Fruit fly (Drosophila melanogaster) whole organism, embryonic: ENCODE results near the gene CG32425.

Experiments
- ATbp ChIP-seq: fragments of 200-800 bp; sonication (Bioruptor generic); optimal IDR thresholded peaks from 2 replicates; lab custom pipeline; 2017; ENCODE audit warnings: missing biosample characterization, mild to moderate bottlenecking, missing genetic modification characterization, missing genetic modification reagents
- Asciz ChIP-seq: fragments of 200-800 bp; sonication (Bioruptor generic); optimal IDR thresholded peaks from 2 replicates; lab custom pipeline; 2017; ENCODE audit warnings: missing biosample characterization, mild to moderate bottlenecking, missing genetic modification characterization, missing genetic modification reagents
- CG10267 ChIP-seq: fragments of 200-800 bp; sonication (Bioruptor generic); optimal IDR thresholded peaks from 2 replicates; lab custom pipeline; 2018; ENCODE audit warnings: missing biosample characterization, mild to moderate bottlenecking, missing genetic modification characterization, moderate library complexity
- CG10959 ChIP-seq: fragments of 200-800 bp; sonication (Bioruptor generic); IDR thresholded peaks from 2 replicates; pipeline ENCODE4 v1.3.6; 2022; ENCODE audit warnings: missing biosample characterization, missing genetic modification characterization
- CG11504 ChIP-seq: fragments of 200-800 bp; sonication (Bioruptor generic); optimal IDR thresholded peaks from 3 replicates; lab custom pipeline; 2019; ENCODE audit warnings: missing biosample characterization, mild to moderate bottlenecking, missing genetic modification characterization, moderate library complexity
- CG11696 ChIP-seq: fragments of 200-800 bp; sonication (Bioruptor generic); IDR thresholded peaks from 2 replicates; pipeline ENCODE4 v1.3.6; 2022; ENCODE audit warnings: missing biosample characterization, missing genetic modification characterization
- CG12104 ChIP-seq: fragments of 200-800 bp; sonication (Bioruptor generic); optimal IDR thresholded peaks from 3 replicates; lab custom pipeline; 2016; ENCODE audit warnings: missing biosample characterization, missing genetic modification characterization
- CG14965 ChIP-seq: fragments of 200-800 bp; sonication (Bioruptor generic); optimal IDR thresholded peaks from 2 replicates; lab custom pipeline; 2016; ENCODE audit warnings: missing biosample characterization, missing genetic modification characterization, borderline replicate concordance
- CG15269 ChIP-seq: fragments of 200-800 bp; sonication (Bioruptor generic); optimal IDR thresholded peaks from 2 replicates; lab custom pipeline; 2018; ENCODE audit warnings: missing biosample characterization, mild to moderate bottlenecking, missing genetic modification characterization, moderate library complexity
- CG15479 ChIP-seq: fragments of 200-800 bp; sonication (Bioruptor generic); optimal IDR thresholded peaks from 3 replicates; lab custom pipeline; 2019; ENCODE audit warnings: missing biosample characterization, mild to moderate bottlenecking, missing genetic modification characterization, moderate library complexity
- CG15514 ChIP-seq: fragments of 200-800 bp; sonication (Bioruptor generic); optimal IDR thresholded peaks from 3 replicates; lab custom pipeline; 2017; ENCODE audit warnings: missing biosample characterization, missing genetic modification characterization, mild to moderate bottlenecking, moderate library complexity, missing genetic modification reagents
- CG17829 ChIP-seq: fragments of 200-800 bp; optimal IDR thresholded peaks from 2 replicates; lab custom pipeline; 2019; ENCODE audit warnings: missing biosample characterization, mild to moderate bottlenecking, missing genetic modification characterization, moderate library complexity
- CG18011 ChIP-seq: fragments of 200-800 bp; sonication (Bioruptor generic); optimal IDR thresholded peaks from 2 replicates; lab custom pipeline; 2017; ENCODE audit warnings: missing biosample characterization, missing genetic modification characterization, mild to moderate bottlenecking, moderate library complexity, missing genotype
- CG5245 ChIP-seq: fragments of 200-800 bp; sonication (Bioruptor generic); optimal IDR thresholded peaks from 3 replicates; lab custom pipeline; 2016; ENCODE audit warnings: missing biosample characterization, missing genetic modification characterization
- CG6689 ChIP-seq: fragments of 200-800 bp; sonication (Bioruptor generic); IDR thresholded peaks from 2 replicates; pipeline ENCODE4 v1.3.6; 2022; ENCODE audit warnings: missing biosample characterization, missing genetic modification characterization
- CG7372 ChIP-seq: fragments of 200-800 bp; sonication (Bioruptor generic); IDR thresholded peaks from 2 replicates; pipeline ENCODE4 v1.3.6; 2022; ENCODE audit warnings: missing biosample characterization, missing genetic modification characterization
- CG8359 ChIP-seq: fragments of 200-800 bp; sonication (Bioruptor generic); optimal IDR thresholded peaks from 2 replicates; lab custom pipeline; 2017; ENCODE audit warnings: missing biosample characterization, mild to moderate bottlenecking, missing genetic modification characterization, borderline replicate concordance
- CG9932 ChIP-seq: fragments of 200-800 bp; sonication (Bioruptor generic); IDR thresholded peaks from 2 replicates; pipeline ENCODE4 v1.3.6; 2022; ENCODE audit warnings: missing biosample characterization, missing genetic modification characterization
- Dll ChIP-seq: fragments of 200-800 bp; sonication (Bioruptor generic); IDR thresholded peaks from 4 replicates; pipeline ENCODE4 v1.3.6; 2022; ENCODE audit warnings: missing biosample characterization, missing genetic modification characterization; ENCODE audit not compliant: partially characterized antibody
- E2f1 ChIP-seq: fragments of 200-800 bp; sonication (Bioruptor generic); IDR thresholded peaks from 2 replicates; pipeline ENCODE4 v1.3.6; 2022; ENCODE audit warnings: missing biosample characterization, missing genetic modification characterization
- GATAe ChIP-seq: fragments of 200-800 bp; sonication (Bioruptor generic); conservative IDR thresholded peaks from 2 replicates; pipeline ENCODE4 v1.3.6; 2022; ENCODE audit warnings: missing biosample characterization, missing genetic modification characterization
- MTF-1 ChIP-seq: fragments of 200-800 bp; sonication (Bioruptor generic); optimal IDR thresholded peaks from 2 replicates; lab custom pipeline; 2018; ENCODE audit warnings: missing biosample characterization, mild to moderate bottlenecking, missing genetic modification characterization, borderline replicate concordance
- Neu2 ChIP-seq: fragments of 200-800 bp; sonication (Bioruptor generic); optimal IDR thresholded peaks from 3 replicates; lab custom pipeline; 2016; ENCODE audit warnings: missing biosample characterization, missing genetic modification characterization, borderline replicate concordance
- NfI ChIP-seq: fragments of 200-800 bp; sonication (Bioruptor generic); optimal IDR thresholded peaks from 3 replicates; lab custom pipeline; 2018; ENCODE audit warnings: missing biosample characterization, mild to moderate bottlenecking, missing genetic modification characterization, moderate library complexity
- Oli ChIP-seq: fragments of 200-800 bp; sonication (Bioruptor generic); optimal IDR thresholded peaks from 2 replicates; lab custom pipeline; 2018; ENCODE audit warnings: missing biosample characterization, mild to moderate bottlenecking, missing genetic modification characterization, moderate library complexity
- Sry-δ ChIP-seq: fragments of 200-800 bp; sonication (Bioruptor generic); optimal IDR thresholded peaks from 2 replicates; lab custom pipeline; 2016; ENCODE audit warnings: missing biosample characterization, missing genetic modification characterization
- ac ChIP-seq: fragments of 200-800 bp; sonication (Bioruptor generic); optimal IDR thresholded peaks from 3 replicates; lab custom pipeline; 2017; ENCODE audit warnings: missing biosample characterization, mild to moderate bottlenecking, missing genetic modification characterization
- bab2 ChIP-seq: fragments of 200-800 bp; sonication (Bioruptor generic); optimal IDR thresholded peaks from 2 replicates; lab custom pipeline; 2016; ENCODE audit warnings: missing biosample characterization, missing genetic modification characterization
- bsh ChIP-seq, 2 experiments: fragments of 200-800 bp; sonication (Bioruptor generic); optimal IDR thresholded peaks; 2 replicates each; lab custom pipeline; 2017 to 2018; ENCODE audit warnings: mild to moderate bottlenecking in 2 of 2, missing biosample characterization in 2 of 2, missing genetic modification characterization in 2 of 2, moderate library complexity in 1 of 2
- chinmo ChIP-seq: fragments of 200-800 bp; sonication (Bioruptor generic); IDR thresholded peaks from 4 replicates; pipeline ENCODE4 v1.3.6; 2022; ENCODE audit warnings: missing biosample characterization, missing genetic modification characterization; ENCODE audit not compliant: partially characterized antibody
- crc ChIP-seq: fragments of 200-800 bp; sonication (Bioruptor generic); optimal IDR thresholded peaks from 2 replicates; lab custom pipeline; 2016; ENCODE audit warnings: missing biosample characterization, missing genetic modification characterization
- da ChIP-seq: fragments of 200-800 bp; sonication (Bioruptor generic); optimal IDR thresholded peaks from 2 replicates; lab custom pipeline; 2016; ENCODE audit warnings: missing biosample characterization, missing genetic modification characterization
- eve ChIP-seq, 2 experiments: fragments of >200 bp; optimal IDR thresholded peaks; 2 replicates each; lab custom pipeline; 2017; ENCODE audit warnings: missing biosample characterization in 2 of 2, missing genetic modification characterization in 2 of 2
- eyg ChIP-seq: fragments of 200-800 bp; sonication (Bioruptor generic); optimal IDR thresholded peaks from 3 replicates; lab custom pipeline; 2016; ENCODE audit warnings: missing biosample characterization, missing genetic modification characterization
- fd96Cb ChIP-seq: fragments of 200-800 bp; sonication (Bioruptor generic); optimal IDR thresholded peaks from 2 replicates; lab custom pipeline; 2018; ENCODE audit warnings: missing biosample characterization, mild to moderate bottlenecking, missing genetic modification characterization, moderate library complexity
- ham ChIP-seq: fragments of 200-800 bp; sonication (Bioruptor generic); IDR thresholded peaks from 2 replicates; pipeline ENCODE4 v1.3.6; 2022; ENCODE audit warnings: missing biosample characterization, missing genetic modification characterization
- klu ChIP-seq: fragments of 200-800 bp; sonication (Bioruptor generic); IDR thresholded peaks from 2 replicates; pipeline ENCODE4 v1.3.6; 2022; ENCODE audit warnings: missing biosample characterization, missing genetic modification characterization
- lilli ChIP-seq: fragments of 200-800 bp; sonication (Bioruptor generic); optimal IDR thresholded peaks from 3 replicates; lab custom pipeline; 2016; ENCODE audit warnings: missing biosample characterization, missing genetic modification characterization
- p53 ChIP-seq: fragments of 200-800 bp; sonication (Bioruptor generic); optimal IDR thresholded peaks from 2 replicates; lab custom pipeline; 2016; ENCODE audit warnings: missing biosample characterization, missing genetic modification characterization
- pan ChIP-seq, 4 experiments: fragments of >200 bp in 3 of 4; fragments of 200-800 bp in 1 of 4; sonication (Bioruptor generic) in 1 of 4; optimal IDR thresholded peaks in 3 of 4; IDR thresholded peaks in 1 of 4; 2 replicates each; pipeline versions ENCODE4 v1.3.6 to Lab custom; 2017 to 2022; ENCODE audit warnings: missing biosample characterization in 2 of 4, missing genetic modification characterization in 2 of 4, mixed read lengths in 1 of 4
- prd ChIP-seq, 3 experiments: fragments of >200 bp in 2 of 3; fragments of 200-800 bp in 1 of 3; sonication (Bioruptor generic) in 1 of 3; optimal IDR thresholded peaks in 2 of 3; IDR thresholded peaks in 1 of 3; 2 replicates in 2 of 3; 3 replicates in 1 of 3; pipeline versions ENCODE4 v1.3.6 to Lab custom; 2017 to 2022; ENCODE audit warnings: missing biosample characterization in 1 of 3, missing genetic modification characterization in 1 of 3
- ranshi ChIP-seq: fragments of 200-800 bp; sonication (Bioruptor generic); IDR thresholded peaks from 2 replicates; pipeline ENCODE4 v1.3.6; 2022; ENCODE audit warnings: missing biosample characterization, missing genetic modification characterization
- repo ChIP-seq: fragments of 200-800 bp; sonication (Bioruptor generic); optimal IDR thresholded peaks from 2 replicates; lab custom pipeline; 2016; ENCODE audit warnings: missing biosample characterization, missing genetic modification characterization
- slbo ChIP-seq: fragments of 200-800 bp; sonication (Bioruptor generic); IDR thresholded peaks from 2 replicates; pipeline ENCODE4 v1.3.6; 2022; ENCODE audit warnings: missing biosample characterization, missing genetic modification characterization
- slou ChIP-seq: fragments of 200-800 bp; sonication (Bioruptor generic); optimal IDR thresholded peaks from 3 replicates; lab custom pipeline; 2016; ENCODE audit warnings: missing biosample characterization, missing genetic modification characterization
- zen ChIP-seq: fragments of 200-800 bp; sonication (Bioruptor generic); optimal IDR thresholded peaks from 3 replicates; lab custom pipeline; 2018; ENCODE audit warnings: missing biosample characterization, mild to moderate bottlenecking, missing genetic modification characterization, moderate library complexity
- zf30C ChIP-seq: fragments of 200-800 bp; sonication (Bioruptor generic); optimal IDR thresholded peaks from 3 replicates; lab custom pipeline; 2018; ENCODE audit warnings: missing biosample characterization, mild to moderate bottlenecking, missing genetic modification characterization

The CG32425 gene

dm6 chr3L:20470991-20471498, 26.1 kb upstream of the CG32425 start (continued):
- TF ChIP-seq CG15514 (GFP tag; lab: Kevin White, UChicago) = peak; percentile 38
- peak; percentile 49 for TF ChIP-seq CG12104 (GFP tag; lab: Kevin White, UChicago)
- TF ChIP-seq CG15479 (GFP tag; lab: Kevin White, UChicago) = no peak
- TF ChIP-seq E2f1 = peak; percentile 53; the same call in 1 of the 2 replicates
- peak; percentile 77 for TF ChIP-seq zf30C (GFP tag; lab: Kevin White, UChicago)
- TF ChIP-seq CG6689 (GFP tag; lab: Robert Waterston, UW) = 0 out of 2 replicates have a peak, but pooled peaks have one; percentile 15
- no peak for TF ChIP-seq p53
- no peak for TF ChIP-seq CG9932 (GFP tag; lab: Robert Waterston, UW)
- TF ChIP-seq CG10267 (tag; lab: Kevin White, UChicago) = peak; percentile 30
- no peak for TF ChIP-seq Dll (GFP tag; lab: Robert Waterston, UW)
- TF ChIP-seq ranshi (GFP tag; lab: Robert Waterston, UW) = peak; percentile 43; the same call in 1 of the 2 replicates
- peak; percentile 50 for TF ChIP-seq fd96Cb
- peak; percentile 0 for TF ChIP-seq lilli (GFP tag; lab: Kevin White, UChicago)
- peak; percentile 48 for TF ChIP-seq CG17829 (tag; lab: Kevin White, UChicago)
- TF ChIP-seq CG10959 = no peak
- no peak for TF ChIP-seq zen (tag; lab: Kevin White, UChicago)
- TF ChIP-seq klu (GFP tag; lab: Robert Waterston, UW) = no peak
- TF ChIP-seq ac (GFP tag; lab: Kevin White, UChicago) = peak; percentile 30
- TF ChIP-seq CG11696 = peak; percentile 26; the same call in 1 of the 2 replicates
- TF ChIP-seq ham = no peak
- peak; percentile 77 for TF ChIP-seq CG11504 (tag; lab: Kevin White, UChicago)
- peak; percentile 76 for TF ChIP-seq Asciz (GFP tag; lab: Kevin White, UChicago)
- no peak for TF ChIP-seq eyg
- no peak for TF ChIP-seq repo
- TF ChIP-seq slbo (GFP tag; lab: Robert Waterston, UW) = peak; percentile 42; the same call in 1 of the 2 replicates
- peak; percentile 56 for TF ChIP-seq CG15269
- TF ChIP-seq eve (GFP tag; optimal IDR thresholded peaks at IDR 0.05; lab: Kevin White, UChicago) = peak in 1 of 2 experiments; percentile 54
- TF ChIP-seq CG5245 = peak; percentile 46
- no peak for TF ChIP-seq da (GFP tag; lab: Kevin White, UChicago)
- TF ChIP-seq prd (optimal IDR thresholded peaks at IDR 0.05; lab: Kevin White, UChicago) = no peak
- peak; percentile 61; the same call in 2 of the 3 replicates for TF ChIP-seq prd (GFP tag; IDR thresholded peaks at IDR 0.05; lab: Robert Waterston, UW)
- peak; percentile 68 for TF ChIP-seq Oli (tag; lab: Kevin White, UChicago)
- TF ChIP-seq ATbp (GFP tag; lab: Kevin White, UChicago) = peak; percentile 62
- TF ChIP-seq Neu2 = no peak
- peak; percentile 5 for TF ChIP-seq CG8359
- no peak for TF ChIP-seq crc (GFP tag; lab: Kevin White, UChicago)
- peak; percentile 7; the same call in 1 of the 2 replicates for TF ChIP-seq CG7372 (GFP tag; lab: Robert Waterston, UW)
- no peak for TF ChIP-seq CG14965 (GFP tag; lab: Kevin White, UChicago)
- peak; percentile 84 for TF ChIP-seq chinmo
- TF ChIP-seq bsh (GFP tag; optimal IDR thresholded peaks at IDR 0.05; lab: Kevin White, UChicago) = peak in 1 of 2 experiments; percentile 66
- TF ChIP-seq slou (GFP tag; lab: Kevin White, UChicago) = no peak
- TF ChIP-seq CG18011 (GFP tag; lab: Kevin White, UChicago) = no peak
- no peak for TF ChIP-seq pan (optimal IDR thresholded peaks at IDR 0.05; lab: Kevin White, UChicago)
- TF ChIP-seq pan (GFP tag; optimal IDR thresholded peaks at IDR 0.05 in 1 of 2, IDR thresholded peaks at IDR 0.05 in 1 of 2) = peak in 1 of 2 experiments; percentile 69
- TF ChIP-seq NfI (GFP tag; lab: Kevin White, UChicago) = peak; percentile 46
- TF ChIP-seq bab2 (GFP tag; lab: Kevin White, UChicago) = no peak
- TF ChIP-seq GATAe (GFP tag; lab: Robert Waterston, UW) = 0 out of 2 replicates have a peak, but pooled peaks have one; percentile 21
- TF ChIP-seq Sry-δ (GFP tag; lab: Kevin White, UChicago) = no peak
- peak; percentile 25 for TF ChIP-seq MTF-1 (GFP tag; lab: Kevin White, UChicago)
